Worm (Caenorhabditis elegans) whole organism, L3 larva: ENCODE measurements around the gene nhr-35.

Experiments used
- ama-1 ChIP-seq: fragments of 150-350 bp; optimal IDR thresholded peaks from 2 replicates; lab custom pipeline; 2018
- ceh-16 ChIP-seq: sonication (generic microtip); optimal IDR thresholded peaks from 2 replicates; lab custom pipeline; 2017; ENCODE audit warnings: missing biosample characterization, missing genetic modification characterization
- ceh-28 ChIP-seq: fragments of 150-350 bp; optimal IDR thresholded peaks from 2 replicates; lab custom pipeline; 2014; ENCODE audit warnings: missing biosample characterization, missing genetic modification reagents, missing genetic modification characterization
- ceh-82 ChIP-seq: fragments of 150-350 bp; optimal IDR thresholded peaks from 2 replicates; lab custom pipeline; 2014; ENCODE audit warnings: missing biosample characterization, missing genetic modification characterization
- ceh-9 ChIP-seq: sonication (generic microtip); optimal IDR thresholded peaks from 2 replicates; lab custom pipeline; 2018; ENCODE audit warnings: missing biosample characterization, missing genetic modification characterization
- egl-27 ChIP-seq: sonication (generic microtip); optimal IDR thresholded peaks from 4 replicates; lab custom pipeline; 2017; ENCODE audit warnings: missing biosample characterization, missing genetic modification reagents, missing genetic modification characterization
- egl-5 ChIP-seq: fragments of 150-350 bp; optimal IDR thresholded peaks from 2 replicates; lab custom pipeline; 2017; ENCODE audit warnings: missing biosample characterization, missing genetic modification reagents, missing genetic modification characterization, inconsistent platforms
- elt-1 ChIP-seq: fragments of 150-350 bp; optimal IDR thresholded peaks from 2 replicates; lab custom pipeline; 2014; ENCODE audit warnings: missing biosample characterization, missing genetic modification characterization
- elt-2 ChIP-seq: sonication (generic microtip); optimal IDR thresholded peaks from 2 replicates; lab custom pipeline; 2016; ENCODE audit warnings: missing genetic modification reagents, mild to moderate bottlenecking, missing genetic modification characterization, missing compliant biosample characterization
- fkh-10 ChIP-seq: sonication (generic microtip); optimal IDR thresholded peaks from 2 replicates; lab custom pipeline; 2017; ENCODE audit warnings: missing biosample characterization, missing genetic modification reagents, missing genetic modification characterization
- fkh-2 ChIP-seq: fragments of 150-350 bp; optimal IDR thresholded peaks from 2 replicates; lab custom pipeline; 2014; ENCODE audit warnings: missing biosample characterization, missing genetic modification reagents, missing genetic modification characterization
- fos-1 ChIP-seq: fragments of 150-350 bp; optimal IDR thresholded peaks from 2 replicates; lab custom pipeline; 2014; ENCODE audit warnings: missing biosample characterization, missing genetic modification characterization
- hmg-11 ChIP-seq: sonication (generic microtip); optimal IDR thresholded peaks from 2 replicates; lab custom pipeline; 2016; ENCODE audit warnings: missing genetic modification characterization, missing compliant biosample characterization
- lin-15B ChIP-seq: fragments of 150-350 bp; optimal IDR thresholded peaks from 2 replicates; lab custom pipeline; 2014; ENCODE audit warnings: missing biosample characterization, missing genetic modification characterization
- lin-39 ChIP-seq: fragments of 150-350 bp; optimal IDR thresholded peaks from 2 replicates; lab custom pipeline; 2018; ENCODE audit warnings: missing biosample characterization, missing genetic modification reagents, missing genetic modification characterization
- lsy-12 ChIP-seq: sonication (generic microtip); optimal IDR thresholded peaks from 2 replicates; lab custom pipeline; 2016; ENCODE audit warnings: mild to moderate bottlenecking, missing genetic modification characterization, missing compliant biosample characterization
- mdl-1 ChIP-seq: fragments of 150-350 bp; optimal IDR thresholded peaks from 2 replicates; lab custom pipeline; 2014; ENCODE audit warnings: missing biosample characterization, missing genetic modification characterization
- mml-1 ChIP-seq: fragments of 150-350 bp; sonication (generic microtip); optimal IDR thresholded peaks from 3 replicates; lab custom pipeline; 2014; ENCODE audit warnings: missing biosample characterization, missing genetic modification characterization
- nfya-1 ChIP-seq: sonication (generic microtip); optimal IDR thresholded peaks from 2 replicates; lab custom pipeline; 2017; ENCODE audit warnings: missing genetic modification characterization, mild to moderate bottlenecking, missing compliant biosample characterization, antibody characterized with exemption, moderate library complexity; ENCODE audit not compliant: insufficient read depth
- nhr-11 ChIP-seq: fragments of 150-350 bp; optimal IDR thresholded peaks from 2 replicates; lab custom pipeline; 2014; ENCODE audit warnings: missing biosample characterization, missing genetic modification characterization
- nhr-12 ChIP-seq: fragments of 150-350 bp; optimal IDR thresholded peaks from 2 replicates; lab custom pipeline; 2014; ENCODE audit warnings: missing biosample characterization, missing genetic modification characterization
- nhr-23 ChIP-seq: fragments of 150-350 bp; optimal IDR thresholded peaks from 2 replicates; lab custom pipeline; 2014; ENCODE audit warnings: missing biosample characterization, missing genetic modification reagents, missing genetic modification characterization
- nhr-25 ChIP-seq: sonication (generic microtip); optimal IDR thresholded peaks from 2 replicates; lab custom pipeline; 2017; ENCODE audit warnings: missing biosample characterization, missing genetic modification characterization
- nhr-67 ChIP-seq: fragments of 150-350 bp; optimal IDR thresholded peaks from 2 replicates; lab custom pipeline; 2014; ENCODE audit warnings: missing biosample characterization, missing genetic modification characterization
- nhr-76 ChIP-seq: fragments of 150-350 bp; sonication (generic microtip); optimal IDR thresholded peaks from 5 replicates; lab custom pipeline; 2014; ENCODE audit warnings: missing biosample characterization, missing genetic modification characterization
- pha-4 ChIP-seq: fragments of 150-350 bp; optimal IDR thresholded peaks from 2 replicates; lab custom pipeline; 2014; ENCODE audit warnings: missing biosample characterization, missing genetic modification reagents, missing genetic modification characterization
- sea-2 ChIP-seq: fragments of 150-350 bp; sonication (generic microtip); optimal IDR thresholded peaks from 4 replicates; lab custom pipeline; 2014; ENCODE audit warnings: missing biosample characterization, missing genetic modification reagents, missing genetic modification characterization
- skn-1 ChIP-seq: fragments of 150-350 bp; optimal IDR thresholded peaks from 2 replicates; lab custom pipeline; 2014; ENCODE audit warnings: missing biosample characterization, missing genetic modification characterization
- snpc-4 ChIP-seq: fragments of 150-350 bp; optimal IDR thresholded peaks from 2 replicates; lab custom pipeline; 2014; ENCODE audit warnings: missing biosample characterization, missing genetic modification characterization
- tbx-2 ChIP-seq: sonication (generic microtip); optimal IDR thresholded peaks from 2 replicates; lab custom pipeline; 2016; ENCODE audit warnings: mild to moderate bottlenecking, missing genetic modification characterization, missing compliant biosample characterization
- unc-39 ChIP-seq: sonication (generic microtip); optimal IDR thresholded peaks from 4 replicates; lab custom pipeline; 2017; ENCODE audit warnings: missing biosample characterization, missing genetic modification characterization
- unc-62 ChIP-seq: fragments of 150-350 bp; sonication (generic microtip); optimal IDR thresholded peaks from 4 replicates; lab custom pipeline; 2014; ENCODE audit warnings: missing biosample characterization, missing genetic modification reagents, missing genetic modification characterization
- ztf-11 ChIP-seq: fragments of 150-350 bp; optimal IDR thresholded peaks from 2 replicates; lab custom pipeline; 2014; ENCODE audit warnings: missing biosample characterization, missing genetic modification characterization

Gene nhr-35

ce11 chrX:4574873-4575272 is 42.4 kb downstream of the nhr-35 start:
- TF ChIP-seq sea-2 (GFP tag; lab: Kevin White, UChicago) (no peak), fkh-10 (peak; percentile 66)

DNA sequence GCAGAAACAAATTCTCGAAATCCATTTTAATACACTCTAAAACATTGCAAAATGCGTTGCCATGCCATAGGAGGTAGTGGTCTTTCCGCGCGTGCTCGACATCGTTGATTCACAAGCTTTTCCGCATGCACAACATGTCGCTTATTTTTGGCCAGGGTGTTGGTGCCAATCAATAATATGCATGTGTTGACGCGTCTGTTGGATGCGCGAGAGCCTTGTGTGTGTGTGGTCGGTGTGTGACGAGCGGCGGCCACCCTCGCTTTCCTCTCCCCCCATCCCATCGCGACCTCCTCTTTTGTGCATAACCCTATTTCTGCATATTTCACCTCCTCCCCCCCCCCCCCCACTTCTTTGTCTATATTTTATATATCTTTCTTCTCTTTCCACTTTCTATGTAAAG is 43.8 kb downstream of the nhr-35 start:
- TF ChIP-seq tbx-2 (tag; lab: Kevin White, UChicago): no peak
- TF ChIP-seq ceh-9 (tag; lab: Kevin White, UChicago): no peak
- TF ChIP-seq unc-39 (tag; lab: Kevin White, UChicago): no peak
- no peak for TF ChIP-seq snpc-4 (tag; lab: Kevin White, UChicago)
- peak; percentile 31 for TF ChIP-seq hmg-11 (tag; lab: Kevin White, UChicago)
- TF ChIP-seq nhr-23 (tag; lab: Kevin White, UChicago): no peak
- no peak for TF ChIP-seq nhr-25 (tag; lab: Kevin White, UChicago)
- peak; percentile 7 for TF ChIP-seq nfya-1
- TF ChIP-seq ama-1 (lab: Kevin White, UChicago): no peak
- no peak for TF ChIP-seq fkh-10
- no peak for TF ChIP-seq fos-1 (tag; lab: Kevin White, UChicago)
- no peak for TF ChIP-seq nhr-11 (tag; lab: Kevin White, UChicago)
- no peak for TF ChIP-seq nhr-76 (tag; lab: Kevin White, UChicago)
- TF ChIP-seq sea-2 (GFP tag; lab: Kevin White, UChicago): no peak
- no peak for TF ChIP-seq ceh-28 (tag; lab: Kevin White, UChicago)

ce11 chrX:4577941-4578340 is 45.5 kb downstream of the nhr-35 start, which contains the start of gene C05E11.3:
C05E11.3 (plus strand) TSS chrX:4578241.
- TF ChIP-seq lsy-12 (tag; lab: Kevin White, UChicago): no peak
- no peak for TF ChIP-seq ama-1 (lab: Kevin White, UChicago)
- TF ChIP-seq lin-15B (tag; lab: Kevin White, UChicago): no peak
- TF ChIP-seq mml-1: no peak
- no peak for TF ChIP-seq fkh-2 (tag; lab: Kevin White, UChicago)
- no peak for TF ChIP-seq ceh-16 (tag; lab: Kevin White, UChicago)
- TF ChIP-seq mdl-1 (tag; lab: Kevin White, UChicago): no peak

- TF ChIP-seq lin-39 (tag; lab: Kevin White, UChicago): no peak
- no peak for TF ChIP-seq nhr-11 (tag; lab: Kevin White, UChicago)
- TF ChIP-seq egl-27 (tag; lab: Kevin White, UChicago): no peak
- no peak for TF ChIP-seq elt-1 (tag; lab: Kevin White, UChicago)
- no peak for TF ChIP-seq ceh-82 (tag; lab: Kevin White, UChicago)
- TF ChIP-seq ceh-28 (tag; lab: Kevin White, UChicago): no peak
- TF ChIP-seq unc-62 (GFP tag; lab: Kevin White, UChicago): no peak
- TF ChIP-seq elt-2: no peak
- no peak for TF ChIP-seq pha-4 (tag; lab: Kevin White, UChicago)
- TF ChIP-seq nhr-67 (tag; lab: Kevin White, UChicago): no peak
- no peak for TF ChIP-seq skn-1 (tag; lab: Kevin White, UChicago)
- no peak for TF ChIP-seq sea-2 (GFP tag; lab: Kevin White, UChicago)
- no peak for TF ChIP-seq snpc-4 (tag; lab: Kevin White, UChicago)
- TF ChIP-seq nhr-25 (tag; lab: Kevin White, UChicago): no peak
- no peak for TF ChIP-seq unc-39 (tag; lab: Kevin White, UChicago)
- TF ChIP-seq, all 47 proteins: peak for 0
Measured at ce11 chrX:4578581-4578980, 46.1 kb downstream of the nhr-35 start.

DNA sequence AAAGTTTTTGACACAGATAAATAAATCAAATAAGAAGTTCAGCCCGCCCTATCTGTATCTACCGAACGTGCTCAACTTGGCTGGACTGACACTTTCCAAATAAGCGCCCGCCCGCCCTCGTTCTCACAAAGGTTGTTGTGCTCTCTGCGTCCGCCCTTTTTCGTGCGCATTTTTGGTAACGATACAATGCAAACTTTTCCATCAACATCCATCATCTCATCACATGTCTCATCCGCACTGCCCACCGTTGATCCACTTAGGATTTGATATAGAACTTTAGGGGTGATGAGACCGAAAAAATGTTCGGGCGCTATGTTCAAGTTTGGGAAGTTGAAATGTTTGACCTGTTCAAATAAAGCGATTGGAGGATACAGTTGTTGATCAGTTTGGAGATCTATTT is 53.1 kb downstream of the nhr-35 start, which contains the start of gene C05E11.7:
Gene C05E11.7, minus strand, starts transcription at position 101 of the 400 bp plus-strand sequence.
- TF ChIP-seq ama-1 (lab: Kevin White, UChicago): no peak
- no peak for TF ChIP-seq ztf-11 (tag; lab: Kevin White, UChicago)
- TF ChIP-seq fos-1 (tag; lab: Kevin White, UChicago): no peak
- no peak for TF ChIP-seq nhr-76 (tag; lab: Kevin White, UChicago)
- no peak for TF ChIP-seq sea-2 (GFP tag; lab: Kevin White, UChicago)

DNA sequence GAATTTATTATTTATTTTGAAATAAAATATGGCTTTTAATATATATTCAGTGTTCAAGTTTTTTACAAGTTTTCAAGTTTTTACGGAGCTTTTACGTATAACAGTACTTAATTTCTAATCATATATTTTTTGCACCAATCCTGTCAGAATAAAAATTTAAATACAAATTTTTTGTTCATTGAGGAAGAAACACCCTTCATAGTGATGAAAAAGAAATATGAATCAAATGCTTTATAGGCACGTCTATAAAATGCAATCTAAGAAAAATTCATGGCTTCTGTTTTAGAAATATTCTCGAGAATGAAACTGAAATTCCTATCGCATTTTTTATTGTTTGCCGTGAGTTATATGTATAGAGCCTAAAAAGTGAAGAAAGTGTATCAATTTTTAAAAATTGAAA is 54.1 kb downstream of the nhr-35 start, which contains the start of gene C05E11.2:
Gene C05E11.2, plus strand, starts transcription at position 301 of the 400 bp plus-strand sequence.
- TF ChIP-seq nhr-12 (tag; lab: Kevin White, UChicago) (no peak), ztf-11 (tag; lab: Kevin White, UChicago) (no peak), egl-5 (tag; lab: Kevin White, UChicago) (no peak), nfya-1 (no peak), nhr-67 (tag; lab: Kevin White, UChicago) (no peak), sea-2 (GFP tag; lab: Kevin White, UChicago) (no peak)
- TF ChIP-seq, all 47 proteins: peak for 0
